Fruit fly (Drosophila melanogaster) whole organism, prepupa: Measurements from ENCODE around the gene CG5122.
A peak's percentile ranks its signal among the peaks of the same experiment; 100 is the strongest.

Source experiments
- Blimp-1 ChIP-seq: fragments of 200-800 bp; sonication (Bioruptor generic); optimal IDR thresholded peaks from 3 replicates; lab custom pipeline; 2017; ENCODE audit warnings: missing biosample characterization, missing genetic modification characterization, mild to moderate bottlenecking, moderate library complexity, missing genetic modification reagents
- CG10631 ChIP-seq: fragments of 200-800 bp; sonication (Bioruptor generic); optimal IDR thresholded peaks from 2 replicates; lab custom pipeline; 2016; ENCODE audit warnings: missing biosample characterization, missing genetic modification characterization
- CG10669 ChIP-seq: fragments of 200-800 bp; sonication (Bioruptor generic); optimal IDR thresholded peaks from 3 replicates; lab custom pipeline; 2018; ENCODE audit warnings: missing biosample characterization, mild to moderate bottlenecking, missing genetic modification characterization, moderate library complexity
- CG11294 ChIP-seq: fragments of 200-800 bp; sonication (Bioruptor generic); IDR thresholded peaks from 2 replicates; pipeline ENCODE4 v1.3.6; 2022; ENCODE audit warnings: missing biosample characterization, missing genetic modification characterization
- CG11902 ChIP-seq: fragments of 200-800 bp; sonication (Bioruptor generic); optimal IDR thresholded peaks from 3 replicates; lab custom pipeline; 2016; ENCODE audit warnings: missing biosample characterization, missing genetic modification characterization
- CG15336 ChIP-seq: fragments of 200-800 bp; sonication (Bioruptor generic); IDR thresholded peaks from 2 replicates; pipeline ENCODE4 v1.3.6; 2022; ENCODE audit warnings: missing biosample characterization, missing genetic modification characterization
- CG16779 ChIP-seq: fragments of 200-800 bp; sonication (Bioruptor generic); optimal IDR thresholded peaks from 3 replicates; lab custom pipeline; 2017; ENCODE audit warnings: missing biosample characterization, mild to moderate bottlenecking, missing genetic modification characterization
- CG31627 ChIP-seq: fragments of 200-800 bp; sonication (Bioruptor generic); optimal IDR thresholded peaks from 3 replicates; lab custom pipeline; 2016; ENCODE audit warnings: missing biosample characterization, missing genetic modification characterization
- CG32006 ChIP-seq: fragments of 200-800 bp; sonication (Bioruptor generic); optimal IDR thresholded peaks from 3 replicates; lab custom pipeline; 2017; ENCODE audit warnings: missing biosample characterization, mild to moderate bottlenecking, missing genetic modification characterization
- CG3919 ChIP-seq: fragments of 200-800 bp; sonication (Bioruptor generic); optimal IDR thresholded peaks from 3 replicates; lab custom pipeline; 2016; ENCODE audit warnings: missing biosample characterization, missing genetic modification characterization
- CG4318 ChIP-seq: fragments of 200-800 bp; sonication (Bioruptor generic); optimal IDR thresholded peaks from 3 replicates; lab custom pipeline; 2017; ENCODE audit warnings: missing biosample characterization, mild to moderate bottlenecking, missing genetic modification characterization
- CG6163 ChIP-seq: fragments of 200-800 bp; sonication (Bioruptor generic); IDR thresholded peaks from 3 replicates; pipeline ENCODE4 v1.3.6; 2022; ENCODE audit warnings: missing biosample characterization, missing genetic modification characterization
- CG6276 ChIP-seq: fragments of 200-800 bp; sonication (Bioruptor generic); optimal IDR thresholded peaks from 2 replicates; lab custom pipeline; 2017; ENCODE audit warnings: missing biosample characterization, mild to moderate bottlenecking, missing genetic modification characterization
- CG6792 ChIP-seq: fragments of 200-800 bp; sonication (Bioruptor generic); optimal IDR thresholded peaks from 3 replicates; lab custom pipeline; 2016; ENCODE audit warnings: missing biosample characterization, missing genetic modification characterization
- CG6808 ChIP-seq: fragments of 200-800 bp; sonication (Bioruptor generic); optimal IDR thresholded peaks from 3 replicates; lab custom pipeline; 2017; ENCODE audit warnings: missing biosample characterization, missing genetic modification characterization, mild to moderate bottlenecking, moderate library complexity, missing genetic modification reagents
- CG6854 ChIP-seq: fragments of 200-800 bp; sonication (Bioruptor generic); optimal IDR thresholded peaks from 2 replicates; lab custom pipeline; 2017; ENCODE audit warnings: missing biosample characterization, mild to moderate bottlenecking, missing genetic modification characterization
- CG8119 ChIP-seq: fragments of 200-800 bp; sonication (Bioruptor generic); IDR thresholded peaks from 3 replicates; pipeline ENCODE4 v1.3.6; 2022; ENCODE audit warnings: missing biosample characterization, missing genetic modification characterization
- CG8319 ChIP-seq: fragments of 200-800 bp; sonication (Bioruptor generic); optimal IDR thresholded peaks from 3 replicates; lab custom pipeline; 2016; ENCODE audit warnings: missing biosample characterization, missing genetic modification characterization
- CG8632 ChIP-seq: fragments of 200-800 bp; sonication (Bioruptor generic); optimal IDR thresholded peaks from 3 replicates; lab custom pipeline; 2016; ENCODE audit warnings: missing biosample characterization, missing genetic modification characterization
- Eip75B ChIP-seq: fragments of 200-800 bp; sonication (Bioruptor generic); optimal IDR thresholded peaks from 3 replicates; lab custom pipeline; 2016; ENCODE audit warnings: missing biosample characterization, missing genetic modification characterization
- Eip78C ChIP-seq: fragments of 200-800 bp; sonication (Bioruptor generic); peaks from one replicate; lab custom pipeline; 2016; ENCODE audit warnings: missing biosample characterization, missing genetic modification characterization
- Eip93F ChIP-seq: fragments of 200-800 bp; sonication (Bioruptor generic); optimal IDR thresholded peaks from 2 replicates; lab custom pipeline; 2016; ENCODE audit warnings: missing biosample characterization, mild to moderate bottlenecking, missing genetic modification characterization
- Ets21C ChIP-seq: fragments of 200-800 bp; sonication (Bioruptor generic); optimal IDR thresholded peaks from 3 replicates; lab custom pipeline; 2016; ENCODE audit warnings: missing biosample characterization, missing genetic modification characterization
- Ets96B ChIP-seq: fragments of 200-800 bp; optimal IDR thresholded peaks from 2 replicates; lab custom pipeline; 2019; ENCODE audit warnings: missing biosample characterization, mild to moderate bottlenecking, missing genetic modification characterization, moderate library complexity
- Gug ChIP-seq: fragments of 200-800 bp; sonication (Bioruptor generic); IDR thresholded peaks from 2 replicates; pipeline ENCODE4 v1.3.6; 2022; ENCODE audit warnings: missing biosample characterization, missing genetic modification characterization
- Hr38 ChIP-seq: sonication (Bioruptor generic); optimal IDR thresholded peaks from 2 replicates; lab custom pipeline; 2016; ENCODE audit warnings: missing biosample characterization, missing genetic modification characterization
- Hr4 ChIP-seq: fragments of 200-800 bp; sonication (Bioruptor generic); optimal IDR thresholded peaks from 3 replicates; lab custom pipeline; 2016; ENCODE audit warnings: missing biosample characterization, missing genetic modification characterization
- Lpt ChIP-seq: fragments of 200-800 bp; sonication (Bioruptor generic); optimal IDR thresholded peaks from 3 replicates; lab custom pipeline; 2016; ENCODE audit warnings: missing biosample characterization, missing genetic modification characterization
- Met ChIP-seq: fragments of 200-800 bp; sonication (Bioruptor generic); optimal IDR thresholded peaks from 3 replicates; lab custom pipeline; 2016; ENCODE audit warnings: missing biosample characterization, missing genetic modification characterization
- OdsH ChIP-seq: fragments of 200-800 bp; sonication (Bioruptor generic); optimal IDR thresholded peaks from 3 replicates; lab custom pipeline; 2016; ENCODE audit warnings: missing biosample characterization, missing genetic modification characterization
- Smox ChIP-seq: fragments of 200-800 bp; sonication (Bioruptor generic); optimal IDR thresholded peaks from 3 replicates; lab custom pipeline; 2016; ENCODE audit warnings: missing biosample characterization, missing genetic modification characterization
- Sox14 ChIP-seq: fragments of 200-800 bp; sonication (Bioruptor generic); optimal IDR thresholded peaks from 3 replicates; lab custom pipeline; 2016; ENCODE audit warnings: missing biosample characterization, missing genetic modification characterization
- Sox15 ChIP-seq: fragments of 200-800 bp; sonication (Bioruptor generic); optimal IDR thresholded peaks from 3 replicates; lab custom pipeline; 2016; ENCODE audit warnings: missing biosample characterization, missing genetic modification characterization
- achi ChIP-seq: fragments of 200-800 bp; sonication (Bioruptor generic); optimal IDR thresholded peaks from 3 replicates; lab custom pipeline; 2016; ENCODE audit warnings: missing biosample characterization, missing genetic modification characterization
- acj6 ChIP-seq: fragments of 200-800 bp; sonication (Bioruptor generic); optimal IDR thresholded peaks from 3 replicates; lab custom pipeline; 2016; ENCODE audit warnings: missing biosample characterization, missing genetic modification characterization
- cyc ChIP-seq: fragments of 200-800 bp; sonication (Bioruptor generic); optimal IDR thresholded peaks from 3 replicates; lab custom pipeline; 2016; ENCODE audit warnings: missing biosample characterization, missing genetic modification characterization
- dsx ChIP-seq: fragments of 200-800 bp; optimal IDR thresholded peaks from 3 replicates; lab custom pipeline; 2019; ENCODE audit warnings: missing biosample characterization, mild to moderate bottlenecking, missing genetic modification characterization, moderate library complexity; ENCODE audit not compliant: poor library complexity, severe bottlenecking
- eg ChIP-seq: fragments of 200-800 bp; sonication (Bioruptor generic); IDR thresholded peaks from 3 replicates; pipeline ENCODE4 v1.3.6; 2022; ENCODE audit warnings: missing biosample characterization, missing genetic modification characterization
- fd59A ChIP-seq: fragments of 200-800 bp; sonication (Bioruptor generic); optimal IDR thresholded peaks from 2 replicates; lab custom pipeline; 2017; ENCODE audit warnings: missing biosample characterization, mild to moderate bottlenecking, missing genetic modification characterization, missing genetic modification reagents
- fd85E ChIP-seq: fragments of 200-800 bp; sonication (Bioruptor generic); optimal IDR thresholded peaks from 3 replicates; lab custom pipeline; 2016; ENCODE audit warnings: missing biosample characterization, missing genetic modification characterization
- fkh ChIP-seq: fragments of 200-800 bp; sonication (Bioruptor generic); optimal IDR thresholded peaks from 3 replicates; lab custom pipeline; 2017; ENCODE audit warnings: missing biosample characterization, mild to moderate bottlenecking, missing genetic modification characterization, moderate library complexity
- lz ChIP-seq: fragments of 200-800 bp; sonication (Bioruptor generic); optimal IDR thresholded peaks from 3 replicates; lab custom pipeline; 2016; ENCODE audit warnings: missing biosample characterization, missing genetic modification characterization
- net ChIP-seq: fragments of 200-800 bp; sonication (Bioruptor generic); optimal IDR thresholded peaks from 3 replicates; lab custom pipeline; 2016; ENCODE audit warnings: missing biosample characterization, missing genetic modification characterization
- pdm3 ChIP-seq: fragments of 200-800 bp; sonication (Bioruptor generic); optimal IDR thresholded peaks from 3 replicates; lab custom pipeline; 2016; ENCODE audit warnings: missing biosample characterization, missing genetic modification characterization
- salr ChIP-seq, 2 experiments: fragments of 200-800 bp; sonication (Bioruptor generic); optimal IDR thresholded peaks; 3 replicates each; lab custom pipeline; 2016 to 2018; ENCODE audit warnings: missing biosample characterization in 2 of 2, missing genetic modification characterization in 2 of 2, mild to moderate bottlenecking in 1 of 2
- spab ChIP-seq: fragments of 200-800 bp; sonication (Bioruptor generic); optimal IDR thresholded peaks from 2 replicates; lab custom pipeline; 2017; ENCODE audit warnings: missing biosample characterization, mild to moderate bottlenecking, missing genetic modification characterization, missing genetic modification reagents
- ss ChIP-seq, 2 experiments: fragments of 200-800 bp; sonication (Bioruptor generic); optimal IDR thresholded peaks; 2 replicates in 1 of 2; 3 replicates in 1 of 2; lab custom pipeline; 2017 to 2018; ENCODE audit warnings: mild to moderate bottlenecking in 2 of 2, missing biosample characterization in 2 of 2, missing genetic modification characterization in 2 of 2, moderate library complexity in 1 of 2

CG5122 gene

dm6 chr2L:13083423-13084079, 46.8 kb upstream of the CG5122 start:
- TF ChIP-seq Ets96B (tag; lab: Kevin White, UChicago) (peak; percentile 27), Eip78C (GFP tag; lab: Kevin White, UChicago) (peak; percentile 78), CG4318 (GFP tag; lab: Kevin White, UChicago) (peak; percentile 12), fkh (GFP tag; lab: Kevin White, UChicago) (peak; percentile 57), CG15336 (GFP tag; lab: Robert Waterston, UW) (peak; percentile 70), Smox (GFP tag; lab: Kevin White, UChicago) (no peak), spab (GFP tag; lab: Kevin White, UChicago) (peak; percentile 10), CG16779 (tag; lab: Kevin White, UChicago) (no peak), Blimp-1 (GFP tag; lab: Kevin White, UChicago) (no peak), CG10669 (peak; percentile 11), Hr4 (peak; percentile 70), pdm3 (GFP tag; lab: Kevin White, UChicago) (peak; percentile 61), salr (GFP tag; optimal IDR thresholded peaks at IDR 0.05; lab: Kevin White, UChicago) (peak in 1 of 2 experiments; percentile 33), CG6276 (peak; percentile 33), fd59A (peak; percentile 6), CG32006 (GFP tag; lab: Kevin White, UChicago) (peak; percentile 71), acj6 (GFP tag; lab: Kevin White, UChicago) (peak; percentile 31), lz (GFP tag; lab: Kevin White, UChicago) (no peak), CG8119 (GFP tag; lab: Robert Waterston, UW) (peak; percentile 59; the same call in 2 of the 3 replicates), Ets21C (GFP tag; lab: Kevin White, UChicago) (no peak), achi (GFP tag; lab: Kevin White, UChicago) (peak; percentile 54), CG6163 (GFP tag; lab: Robert Waterston, UW) (peak; percentile 70), CG3919 (peak; percentile 36), net (GFP tag; lab: Kevin White, UChicago) (peak; percentile 41), CG10631 (peak; percentile 42), CG8319 (GFP tag; lab: Kevin White, UChicago) (no peak), CG11294 (GFP tag; lab: Robert Waterston, UW) (peak; percentile 57; the same call in 1 of the 2 replicates), eg (peak; percentile 77), CG31627 (GFP tag; lab: Kevin White, UChicago) (no peak), Sox14 (GFP tag; lab: Kevin White, UChicago) (peak; percentile 45), OdsH (GFP tag; lab: Kevin White, UChicago) (peak; percentile 60), Eip75B (GFP tag; lab: Kevin White, UChicago) (peak; percentile 32)
- TF ChIP-seq, all 60 proteins: peak for 25

dm6 chr2L:13086712-13087111, 43.7 kb upstream of the CG5122 start:
- no peak for TF ChIP-seq Hr38 (GFP tag; lab: Kevin White, UChicago)
- no peak for TF ChIP-seq Gug (GFP tag; lab: Robert Waterston, UW)
- TF ChIP-seq ss (GFP tag; optimal IDR thresholded peaks at IDR 0.05; lab: Kevin White, UChicago) = no peak
- TF ChIP-seq lz (GFP tag; lab: Kevin White, UChicago) = peak; percentile 47
- TF ChIP-seq Met = peak; percentile 39
- TF ChIP-seq cyc (GFP tag; lab: Kevin White, UChicago) = peak; percentile 22
- no peak for TF ChIP-seq salr (GFP tag; optimal IDR thresholded peaks at IDR 0.05; lab: Kevin White, UChicago)
- peak; percentile 8 for TF ChIP-seq pdm3 (GFP tag; lab: Kevin White, UChicago)
- no peak for TF ChIP-seq CG6854 (GFP tag; lab: Kevin White, UChicago)
- TF ChIP-seq CG31627 (GFP tag; lab: Kevin White, UChicago) = peak; percentile 50
- no peak for TF ChIP-seq fd85E
- TF ChIP-seq CG32006 (GFP tag; lab: Kevin White, UChicago) = no peak
- TF ChIP-seq Eip93F (GFP tag; lab: Kevin White, UChicago) = no peak
- no peak for TF ChIP-seq CG6163 (GFP tag; lab: Robert Waterston, UW)
- no peak for TF ChIP-seq CG6276
- peak; percentile 15 for TF ChIP-seq dsx (GFP tag; lab: Kevin White, UChicago)
- TF ChIP-seq Lpt (GFP tag; lab: Kevin White, UChicago) = no peak
- peak; percentile 0 for TF ChIP-seq CG8632 (GFP tag; lab: Kevin White, UChicago)
- TF ChIP-seq CG11902 (GFP tag; lab: Kevin White, UChicago) = no peak
- no peak for TF ChIP-seq CG15336 (GFP tag; lab: Robert Waterston, UW)
- peak; percentile 13 for TF ChIP-seq Eip75B (GFP tag; lab: Kevin White, UChicago)
- no peak for TF ChIP-seq CG6808 (GFP tag; lab: Kevin White, UChicago)
- no peak for TF ChIP-seq Blimp-1 (GFP tag; lab: Kevin White, UChicago)
- peak; percentile 34 for TF ChIP-seq OdsH (GFP tag; lab: Kevin White, UChicago)
- TF ChIP-seq CG6792 (GFP tag; lab: Kevin White, UChicago) = peak; percentile 18
- no peak for TF ChIP-seq fd59A
- no peak for TF ChIP-seq Hr4
- TF ChIP-seq acj6 (GFP tag; lab: Kevin White, UChicago) = peak; percentile 45
- TF ChIP-seq Sox15 (GFP tag; lab: Kevin White, UChicago) = no peak
- TF ChIP-seq CG3919 = no peak
- peak; percentile 75 for TF ChIP-seq Eip78C (GFP tag; lab: Kevin White, UChicago)
- peak; percentile 12 for TF ChIP-seq CG10631
